Fruit fly (Drosophila melanogaster) whole organism, wandering third instar larva: ENCODE measurements around the gene CG33124.

Experiments
- CG32264 ChIP-seq: fragments of 200-800 bp; sonication (Bioruptor generic); optimal IDR thresholded peaks from 2 replicates; lab custom pipeline; 2016; ENCODE audit warnings: missing biosample characterization, missing genetic modification characterization
- Hnf4 ChIP-seq: fragments of 200-800 bp; sonication (Bioruptor generic); optimal IDR thresholded peaks from 2 replicates; lab custom pipeline; 2016; ENCODE audit warnings: missing biosample characterization, mild to moderate bottlenecking, missing genetic modification characterization
- Jra ChIP-seq: sonication (Bioruptor generic); optimal IDR thresholded peaks from 2 replicates; lab custom pipeline; 2016; ENCODE audit warnings: missing biosample characterization, missing genetic modification characterization
- dl ChIP-seq, 2 experiments: fragments of 175-275, 200-275 bp in 1 of 2; fragments of 200-275 bp in 1 of 2; sonication (Bioruptor generic); optimal IDR thresholded peaks; lab custom pipeline; 2018; ENCODE audit warnings: mild to moderate bottlenecking in 2 of 2, missing biosample characterization in 2 of 2, missing genetic modification characterization in 2 of 2, moderate library complexity in 2 of 2; ENCODE audit not compliant: partially characterized antibody in 2 of 2, insufficient read depth in 1 of 2
- fru ChIP-seq: fragments of 200-800 bp; sonication (Bioruptor generic); optimal IDR thresholded peaks from 3 replicates; lab custom pipeline; 2016; ENCODE audit warnings: missing biosample characterization, mild to moderate bottlenecking, missing genetic modification characterization
- h ChIP-seq: fragments of 200-800 bp; sonication (Bioruptor generic); optimal IDR thresholded peaks from 3 replicates; lab custom pipeline; 2016; ENCODE audit warnings: missing biosample characterization, mild to moderate bottlenecking, missing genetic modification characterization
- pan ChIP-seq: fragments of >200 bp; optimal IDR thresholded peaks from 2 replicates; lab custom pipeline; 2017

- TF ChIP-seq CG32264 (GFP tag; lab: Kevin White, UChicago), result no peak
- TF ChIP-seq Hnf4 (GFP tag; lab: Kevin White, UChicago), result no peak
- TF ChIP-seq dl (GFP tag; optimal IDR thresholded peaks at IDR 0.05; lab: Kevin White, UChicago; ENCODE audit: insufficient read depth in 1 of 2, partially characterized antibody in 2 of 2), result no peak
- peak; percentile 54 for TF ChIP-seq h (GFP tag; lab: Kevin White, UChicago)
- no peak for TF ChIP-seq Jra (GFP tag; lab: Kevin White, UChicago)
- TF ChIP-seq fru (GFP tag; lab: Kevin White, UChicago), result no peak
- TF ChIP-seq pan (lab: Kevin White, UChicago), result no peak
Observed at dm6 chr2L:2171366-2172078, 37.4 kb downstream of the CG33124 start.
